Worm (Caenorhabditis elegans) whole organism, young adult: ENCODE measurements around the gene srj-50.

ENCODE experiments used
- B0035.1 ChIP-seq: sonication (generic microtip); optimal IDR thresholded peaks from 2 replicates; lab custom pipeline; 2016; ENCODE audit warnings: missing genetic modification characterization, mild to moderate bottlenecking, missing compliant biosample characterization, missing genotype, missing genetic modification reagents
- B0261.1 ChIP-seq: sonication (generic microtip); optimal IDR thresholded peaks from 2 replicates; lab custom pipeline; 2016; ENCODE audit warnings: mild to moderate bottlenecking, missing genetic modification characterization, moderate library complexity, missing compliant biosample characterization
- B0336.3 ChIP-seq: fragments of 200-800 bp; sonication (Bioruptor generic); IDR thresholded peaks from 2 replicates; pipeline ENCODE4 v1.3.6; 2022; ENCODE audit warnings: missing genetic modification characterization, missing compliant biosample characterization
- F10E7.11 ChIP-seq: sonication (generic microtip); optimal IDR thresholded peaks from 2 replicates; lab custom pipeline; 2017; ENCODE audit warnings: mild to moderate bottlenecking, missing genetic modification characterization, moderate library complexity, missing compliant biosample characterization
- F22D6.2 ChIP-seq: sonication (generic microtip); optimal IDR thresholded peaks from 2 replicates; lab custom pipeline; 2016; ENCODE audit warnings: mild to moderate bottlenecking, missing genetic modification characterization, missing compliant biosample characterization
- F23B12.7 ChIP-seq: sonication (generic microtip); optimal IDR thresholded peaks from 2 replicates; lab custom pipeline; 2017; ENCODE audit warnings: missing genetic modification characterization, mild to moderate bottlenecking, missing compliant biosample characterization, antibody characterized with exemption, moderate library complexity; ENCODE audit not compliant: insufficient read depth
- F49E8.2 ChIP-seq: sonication (generic microtip); optimal IDR thresholded peaks from 3 replicates; lab custom pipeline; 2017; ENCODE audit warnings: missing genetic modification characterization, mild to moderate bottlenecking, missing compliant biosample characterization, antibody characterized with exemption, moderate library complexity; ENCODE audit not compliant: insufficient read depth
- F57A8.1 ChIP-seq: fragments of 200-800 bp; sonication (Bioruptor generic); optimal IDR thresholded peaks from 2 replicates; lab custom pipeline; 2018; ENCODE audit warnings: mild to moderate bottlenecking, missing genetic modification characterization, moderate library complexity, missing compliant biosample characterization
- T26A5.8 ChIP-seq: sonication (generic microtip); optimal IDR thresholded peaks from 2 replicates; lab custom pipeline; 2016; ENCODE audit warnings: missing genetic modification characterization, missing compliant biosample characterization
- Y53G8AR.9 ChIP-seq: fragments of 200-800 bp; sonication (Bioruptor generic); conservative IDR thresholded peaks from 2 replicates; pipeline ENCODE4 v1.3.6; 2022; ENCODE audit warnings: missing genetic modification reagents, missing genetic modification characterization, missing compliant biosample characterization
- ama-1 ChIP-seq, 3 experiments: fragments of 150-350 bp in 1 of 3; sonication (generic microtip) in 2 of 3; optimal IDR thresholded peaks; 2 replicates each; lab custom pipeline; 2014 to 2018; ENCODE audit warnings: missing biosample characterization in 2 of 3, missing genetic modification characterization in 2 of 3, missing genetic modification reagents in 2 of 3
- aptf-3 ChIP-seq: fragments of 200-800 bp; sonication (Bioruptor generic); IDR thresholded peaks from 2 replicates; pipeline ENCODE4 v1.3.6; 2022; ENCODE audit warnings: missing genetic modification characterization, missing compliant biosample characterization
- athp-1 ChIP-seq: sonication (generic microtip); optimal IDR thresholded peaks from 2 replicates; lab custom pipeline; 2017; ENCODE audit warnings: mild to moderate bottlenecking, missing genetic modification characterization, missing compliant biosample characterization
- attf-5 ChIP-seq: fragments of 200-800 bp; sonication (Bioruptor generic); optimal IDR thresholded peaks from 2 replicates; lab custom pipeline; 2018; ENCODE audit warnings: mild to moderate bottlenecking, missing genetic modification characterization, missing compliant biosample characterization
- bed-1 ChIP-seq: fragments of 200-800 bp; sonication (Bioruptor generic); IDR thresholded peaks from 2 replicates; pipeline ENCODE4 v1.3.6; 2022; ENCODE audit warnings: missing genetic modification reagents, missing genetic modification characterization, missing compliant biosample characterization
- cebp-2 ChIP-seq: fragments of 200-800 bp; sonication (Bioruptor generic); IDR thresholded peaks from 2 replicates; pipeline ENCODE4 v1.3.6; 2022; ENCODE audit warnings: missing genetic modification characterization, missing compliant biosample characterization
- ceh-40 ChIP-seq: fragments of 200-800 bp; sonication (Bioruptor generic); IDR thresholded peaks from 2 replicates; pipeline ENCODE4 v1.3.6; 2022; ENCODE audit warnings: missing genetic modification characterization, missing compliant biosample characterization
- ceh-58 ChIP-seq: fragments of 200-800 bp; sonication (Bioruptor generic); IDR thresholded peaks from 2 replicates; pipeline ENCODE4 v1.3.6; 2022; ENCODE audit warnings: missing genetic modification characterization, missing compliant biosample characterization
- ceh-79 ChIP-seq: sonication (generic microtip); optimal IDR thresholded peaks from 2 replicates; lab custom pipeline; 2017; ENCODE audit warnings: mild to moderate bottlenecking, missing genetic modification characterization, missing compliant biosample characterization
- dox-1 ChIP-seq: fragments of 200-800 bp; sonication (Bioruptor generic); IDR thresholded peaks from 2 replicates; pipeline ENCODE4 v1.3.6; 2022; ENCODE audit warnings: missing genetic modification reagents, missing genetic modification characterization, missing compliant biosample characterization
- egl-44 ChIP-seq: fragments of 200-800 bp; sonication (Bioruptor generic); IDR thresholded peaks from 2 replicates; pipeline ENCODE4 v1.3.6; 2022; ENCODE audit warnings: missing genetic modification reagents, missing genetic modification characterization, missing compliant biosample characterization
- egrh-3 ChIP-seq: fragments of 200-800 bp; sonication (Bioruptor generic); IDR thresholded peaks from 2 replicates; pipeline ENCODE4 v1.3.6; 2022; ENCODE audit warnings: missing genetic modification reagents, missing genetic modification characterization, missing compliant biosample characterization
- ekl-4 ChIP-seq: fragments of 200-800 bp; sonication (Bioruptor generic); IDR thresholded peaks from 2 replicates; pipeline ENCODE4 v1.3.6; 2022; ENCODE audit warnings: missing genetic modification reagents, missing genetic modification characterization, missing compliant biosample characterization
- gei-17 ChIP-seq: fragments of 200-800 bp; sonication (Bioruptor generic); optimal IDR thresholded peaks from 2 replicates; lab custom pipeline; 2018; ENCODE audit warnings: mild to moderate bottlenecking, missing genetic modification characterization, missing compliant biosample characterization
- him-1 ChIP-seq: sonication (generic microtip); optimal IDR thresholded peaks from 2 replicates; lab custom pipeline; 2016; ENCODE audit warnings: missing genotype, missing genetic modification reagents, missing genetic modification characterization, missing compliant biosample characterization
- hlh-12 ChIP-seq: sonication (generic microtip); optimal IDR thresholded peaks from 2 replicates; lab custom pipeline; 2016; ENCODE audit warnings: missing genetic modification characterization, missing compliant biosample characterization
- hmg-1.2 ChIP-seq: fragments of 200-800 bp; sonication (Bioruptor generic); IDR thresholded peaks from 2 replicates; pipeline ENCODE4 v1.3.6; 2022; ENCODE audit warnings: missing genetic modification reagents, missing genetic modification characterization, missing compliant biosample characterization
- lin-40 ChIP-seq: sonication (generic microtip); optimal IDR thresholded peaks from 2 replicates; lab custom pipeline; 2016; ENCODE audit warnings: missing genetic modification characterization, mild to moderate bottlenecking, missing compliant biosample characterization, missing genotype, missing genetic modification reagents
- lin-54 ChIP-seq: fragments of 200-800 bp; sonication (Bioruptor generic); optimal IDR thresholded peaks from 2 replicates; lab custom pipeline; 2018; ENCODE audit warnings: mild to moderate bottlenecking, missing genetic modification characterization, missing compliant biosample characterization
- lsl-1 ChIP-seq: fragments of 200-800 bp; sonication (Bioruptor generic); optimal IDR thresholded peaks from 2 replicates; lab custom pipeline; 2018; ENCODE audit warnings: mild to moderate bottlenecking, missing genetic modification characterization, moderate library complexity, missing compliant biosample characterization
- madf-10 ChIP-seq: sonication (generic microtip); optimal IDR thresholded peaks from 2 replicates; lab custom pipeline; 2016; ENCODE audit warnings: mild to moderate bottlenecking, missing genetic modification characterization, missing compliant biosample characterization
- madf-3 ChIP-seq: fragments of 200-800 bp; sonication (Bioruptor generic); IDR thresholded peaks from 2 replicates; pipeline ENCODE4 v1.3.6; 2022; ENCODE audit warnings: missing genetic modification reagents, missing genetic modification characterization, missing compliant biosample characterization
- mcd-1 ChIP-seq: fragments of 200-800 bp; sonication (Bioruptor generic); IDR thresholded peaks from 2 replicates; pipeline ENCODE4 v1.3.6; 2022; ENCODE audit warnings: missing genetic modification reagents, missing genetic modification characterization, missing compliant biosample characterization
- nfya-2 ChIP-seq: fragments of 200-800 bp; sonication (Bioruptor generic); IDR thresholded peaks from 2 replicates; pipeline ENCODE4 v1.3.6; 2022; ENCODE audit warnings: missing genetic modification reagents, missing genetic modification characterization, missing compliant biosample characterization
- nfyb-1 ChIP-seq: fragments of 200-800 bp; sonication (Bioruptor generic); IDR thresholded peaks from 2 replicates; pipeline ENCODE4 v1.3.6; 2022; ENCODE audit warnings: missing genetic modification reagents, missing genetic modification characterization, missing compliant biosample characterization
- nhr-120 ChIP-seq: fragments of 200-800 bp; sonication (Bioruptor generic); IDR thresholded peaks from 2 replicates; pipeline ENCODE4 v1.3.6; 2022; ENCODE audit warnings: missing genetic modification characterization, missing compliant biosample characterization
- nhr-27 ChIP-seq: fragments of 200-800 bp; sonication (Bioruptor generic); optimal IDR thresholded peaks from 2 replicates; lab custom pipeline; 2018; ENCODE audit warnings: mild to moderate bottlenecking, missing genetic modification characterization, moderate library complexity, missing compliant biosample characterization
- nhr-90 ChIP-seq: sonication (generic microtip); optimal IDR thresholded peaks from 2 replicates; lab custom pipeline; 2016; ENCODE audit warnings: missing genotype, mild to moderate bottlenecking, missing genetic modification characterization, missing compliant biosample characterization
- pha-4 ChIP-seq: fragments of 150-350 bp; sonication (generic microtip); optimal IDR thresholded peaks from 2 replicates; lab custom pipeline; 2014; ENCODE audit warnings: missing biosample characterization, missing genetic modification reagents, missing genetic modification characterization
- sdz-38 ChIP-seq: sonication (generic microtip); optimal IDR thresholded peaks from 2 replicates; lab custom pipeline; 2016; ENCODE audit warnings: missing genotype, missing genetic modification characterization, missing compliant biosample characterization
- snpc-1.1 ChIP-seq: sonication (generic microtip); optimal IDR thresholded peaks from 2 replicates; lab custom pipeline; 2017; ENCODE audit warnings: missing genetic modification characterization, mild to moderate bottlenecking, missing compliant biosample characterization, antibody characterized with exemption, moderate library complexity, missing genotype, missing genetic modification reagents; ENCODE audit not compliant: insufficient read depth
- snpc-3.4 ChIP-seq: sonication (generic microtip); optimal IDR thresholded peaks from 2 replicates; lab custom pipeline; 2017; ENCODE audit warnings: missing genetic modification characterization, mild to moderate bottlenecking, missing compliant biosample characterization, antibody characterized with exemption, moderate library complexity, missing genotype, missing genetic modification reagents
- tbx-9 ChIP-seq: sonication (generic microtip); optimal IDR thresholded peaks from 2 replicates; lab custom pipeline; 2016; ENCODE audit warnings: borderline replicate concordance, missing genetic modification characterization, inconsistent platforms, missing compliant biosample characterization
- unc-62 ChIP-seq: fragments of 150-350 bp; optimal IDR thresholded peaks from 2 replicates; lab custom pipeline; 2014; ENCODE audit warnings: missing biosample characterization, missing genetic modification reagents, missing genetic modification characterization
- zfh-2 ChIP-seq: fragments of 200-800 bp; sonication (Bioruptor generic); conservative IDR thresholded peaks from 2 replicates; pipeline ENCODE4 v1.3.6; 2022; ENCODE audit warnings: missing genetic modification reagents, missing genetic modification characterization, missing compliant biosample characterization
- ztf-22 ChIP-seq: fragments of 200-800 bp; sonication (Bioruptor generic); optimal IDR thresholded peaks from 2 replicates; lab custom pipeline; 2018; ENCODE audit warnings: mild to moderate bottlenecking, missing genetic modification characterization, moderate library complexity, missing compliant biosample characterization
- ztf-28 ChIP-seq: fragments of 200-800 bp; sonication (Bioruptor generic); IDR thresholded peaks from 2 replicates; pipeline ENCODE4 v1.3.6; 2022; ENCODE audit warnings: missing genetic modification reagents, missing genetic modification characterization, missing compliant biosample characterization
- ztf-3 ChIP-seq: fragments of 200-800 bp; sonication (Bioruptor generic); optimal IDR thresholded peaks from 2 replicates; lab custom pipeline; 2018; ENCODE audit warnings: mild to moderate bottlenecking, missing genetic modification characterization, missing compliant biosample characterization

The srj-50 gene

DNA sequence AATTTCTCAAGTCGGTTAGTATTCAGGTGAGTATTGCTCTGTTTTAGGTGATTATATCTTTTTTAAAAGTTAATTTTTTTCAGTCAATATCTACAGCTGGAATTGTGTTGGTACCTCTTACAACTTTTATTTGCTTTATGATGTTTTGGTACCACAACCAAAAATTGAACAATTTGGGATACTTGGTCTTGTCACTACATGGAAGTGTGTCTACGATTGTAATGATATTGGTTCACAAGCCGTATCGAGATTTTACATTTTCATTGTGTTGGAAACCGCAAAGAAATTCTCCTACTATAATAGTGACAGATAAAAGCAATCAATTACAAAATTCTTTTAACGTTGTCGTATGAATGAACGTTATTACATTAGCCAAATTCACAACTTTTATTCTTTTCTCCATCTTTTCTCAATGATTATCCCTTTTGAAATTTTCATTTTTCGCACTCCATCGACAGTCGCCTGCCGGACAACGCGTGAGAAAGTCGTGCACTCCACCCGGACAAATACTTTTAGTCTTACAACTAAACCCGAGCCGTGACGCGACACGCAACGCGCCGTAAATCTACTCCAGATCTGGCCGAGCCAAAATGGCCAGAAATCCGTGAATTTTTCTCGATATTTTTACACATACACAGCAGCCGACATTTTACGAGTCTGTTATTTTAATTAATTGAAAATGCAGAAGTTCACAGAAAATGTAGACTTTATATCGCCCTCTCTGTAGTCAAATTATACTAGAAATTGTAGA, 39.2 kb downstream of the srj-50 start (continued):
- TF ChIP-seq nhr-120 = no peak
- no peak for TF ChIP-seq madf-3 (GFP tag; lab: Robert Waterston, UW)
- TF ChIP-seq nhr-90 = peak; percentile 62
- TF ChIP-seq cebp-2 (GFP tag; lab: Robert Waterston, UW) = no peak
- TF ChIP-seq pha-4 = no peak
- TF ChIP-seq ekl-4 (GFP tag; lab: Robert Waterston, UW) = no peak
- no peak for TF ChIP-seq lsl-1 (GFP tag; lab: Kevin White, UChicago)
- no peak for TF ChIP-seq zfh-2 (GFP tag; lab: Robert Waterston, UW)
- no peak for TF ChIP-seq unc-62 (GFP tag; lab: Kevin White, UChicago)
- TF ChIP-seq gei-17 (GFP tag; lab: Kevin White, UChicago) = no peak
- TF ChIP-seq snpc-1.1 (tag; lab: Kevin White, UChicago) = no peak
- no peak for TF ChIP-seq snpc-3.4 (tag; lab: Kevin White, UChicago)
- no peak for TF ChIP-seq hmg-1.2 (GFP tag; lab: Robert Waterston, UW)
- no peak for TF ChIP-seq F49E8.2 (tag; lab: Kevin White, UChicago)
- TF ChIP-seq F22D6.2 (tag; lab: Kevin White, UChicago) = no peak
- no peak for TF ChIP-seq hlh-12 (tag; lab: Kevin White, UChicago)
- no peak for TF ChIP-seq nhr-27 (tag; lab: Kevin White, UChicago)
- TF ChIP-seq ceh-58 = no peak
- peak; percentile 77 for TF ChIP-seq nfyb-1 (GFP tag; lab: Robert Waterston, UW)
- TF ChIP-seq B0035.1 (tag; lab: Kevin White, UChicago) = no peak
- TF ChIP-seq ztf-22 = peak; percentile 50
- no peak for TF ChIP-seq tbx-9 (tag; lab: Kevin White, UChicago)
- no peak for TF ChIP-seq ztf-3
- no peak for TF ChIP-seq B0261.1 (tag; lab: Kevin White, UChicago)
- peak; percentile 23; the same call in 1 of the 2 replicates for TF ChIP-seq dox-1 (GFP tag; lab: Robert Waterston, UW)
- no peak for TF ChIP-seq F57A8.1 (GFP tag; lab: Kevin White, UChicago)
- no peak for TF ChIP-seq sdz-38 (tag; lab: Kevin White, UChicago)
- TF ChIP-seq F10E7.11 (tag; lab: Kevin White, UChicago) = no peak
- no peak for TF ChIP-seq him-1 (tag; lab: Kevin White, UChicago)
- no peak for TF ChIP-seq athp-1
- TF ChIP-seq aptf-3 = no peak
- TF ChIP-seq madf-10 = peak; percentile 29
- no peak for TF ChIP-seq ztf-28
- no peak for TF ChIP-seq nfya-2 (GFP tag; lab: Robert Waterston, UW)
- no peak for TF ChIP-seq egl-44 (GFP tag; lab: Robert Waterston, UW)
- peak; percentile 62 for TF ChIP-seq Y53G8AR.9 (GFP tag; lab: Robert Waterston, UW)
- no peak for TF ChIP-seq attf-5 (GFP tag; lab: Kevin White, UChicago)
- TF ChIP-seq bed-1 (GFP tag; lab: Robert Waterston, UW) = no peak
- peak; percentile 37; the same call in 1 of the 2 replicates for TF ChIP-seq B0336.3 (GFP tag; lab: Robert Waterston, UW)
- TF ChIP-seq egrh-3 = no peak
- TF ChIP-seq ceh-40 = no peak
- TF ChIP-seq mcd-1 (GFP tag; lab: Robert Waterston, UW) = no peak
- TF ChIP-seq T26A5.8 (tag; lab: Kevin White, UChicago) = no peak
- TF ChIP-seq ceh-79 (tag; lab: Kevin White, UChicago) = no peak
- no peak for TF ChIP-seq ama-1 (optimal IDR thresholded peaks at IDR 0.05; lab: Kevin White, UChicago)
- no peak for TF ChIP-seq ama-1 (GFP tag; optimal IDR thresholded peaks at IDR 0.05; lab: Kevin White, UChicago)
- TF ChIP-seq F23B12.7 (tag; lab: Kevin White, UChicago) = no peak
- no peak for TF ChIP-seq lin-40 (tag; lab: Kevin White, UChicago)
- peak; percentile 14 for TF ChIP-seq lin-54
